Worm (Caenorhabditis elegans): ENCODE measurements around the gene C14A6.7.

- no peak for TF ChIP-seq efl-3 (GFP tag; optimal IDR thresholded peaks at IDR 0.05)
- TF ChIP-seq blmp-1 (tag; optimal IDR thresholded peaks at IDR 0.05) = no peak
- no peak for TF ChIP-seq aly-2 (tag; optimal IDR thresholded peaks at IDR 0.05)
- no peak for TF ChIP-seq zag-1 (tag; optimal IDR thresholded peaks at IDR 0.05)
- TF ChIP-seq ama-1 (optimal IDR thresholded peaks at IDR 0.05) = no peak
Observed at ce11 chrV:18161228-18161627, 6.9 kb downstream of the C14A6.7 start, which contains the start of gene C14A6.13.
